Worm (Caenorhabditis elegans): Measurements from ENCODE around the gene B0034.5.
"Not testable (repeated sequence)": the region's sequence is repeated elsewhere in the genome, so short reads cannot be mapped to it uniquely, and the experiment has no call there.

B0034.5 gene

ce11 chrII:5974878-5975277 is at the start of gene B0034.5:
Gene B0034.5 (minus strand): TSS chrII:5974978.
- no peak for TF ChIP-seq flt-1 (GFP tag; IDR thresholded peaks at IDR 0.05)
- no peak for TF ChIP-seq hmg-4 (GFP tag; optimal IDR thresholded peaks at IDR 0.05)
- no peak for TF ChIP-seq hmbx-1 (tag; optimal IDR thresholded peaks at IDR 0.05)
- TF ChIP-seq hnd-1 (tag; optimal IDR thresholded peaks at IDR 0.05) = no peak
- TF ChIP-seq scrt-1 (GFP tag; IDR thresholded peaks at IDR 0.05) = no peak
- no peak for TF ChIP-seq pes-1 (GFP tag; IDR thresholded peaks at IDR 0.05)
- TF ChIP-seq ets-7 (tag; optimal IDR thresholded peaks at IDR 0.05) = no peak
- no peak for TF ChIP-seq sea-1 (GFP tag; conservative IDR thresholded peaks at IDR 0.05)
- TF ChIP-seq tra-4 (tag; optimal IDR thresholded peaks at IDR 0.05) = no peak
- no peak for TF ChIP-seq aly-1 (tag; optimal IDR thresholded peaks at IDR 0.05)
- TF ChIP-seq B0310.2 (tag; optimal IDR thresholded peaks at IDR 0.05) = no peak
- TF ChIP-seq ama-1 (optimal IDR thresholded peaks at IDR 0.05) = no peak
- no peak for TF ChIP-seq F13C5.2 (tag; optimal IDR thresholded peaks at IDR 0.05)
- no peak for TF ChIP-seq tbx-11 (GFP tag; IDR thresholded peaks at IDR 0.05)
- no peak for TF ChIP-seq tbx-37 (GFP tag; conservative IDR thresholded peaks at IDR 0.05)
- no peak for TF ChIP-seq ceh-36 (tag; optimal IDR thresholded peaks at IDR 0.05)
- no peak for TF ChIP-seq ceh-13 (GFP tag; optimal IDR thresholded peaks at IDR 0.05)

DNA sequence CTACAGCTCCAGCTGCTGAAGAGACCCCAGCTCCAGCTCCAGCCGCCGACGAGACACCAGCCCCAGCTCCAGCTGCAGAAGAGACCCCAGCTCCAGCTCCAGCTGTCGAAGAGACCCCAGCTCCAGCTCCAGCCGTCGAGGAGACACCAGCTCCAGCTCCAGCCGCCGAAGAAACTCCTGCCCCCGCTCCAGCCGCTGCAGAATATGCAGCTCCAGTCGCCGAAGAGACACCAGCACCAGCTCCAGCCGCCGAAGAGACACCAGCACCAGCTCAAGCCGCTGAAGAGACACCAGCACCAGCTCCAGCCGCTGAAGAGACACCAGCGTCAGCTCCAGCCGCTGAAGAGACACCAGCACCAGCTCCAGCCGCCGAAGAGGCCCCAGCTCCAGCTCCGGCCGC is 47.8 kb upstream of the B0034.5 start:
- TF ChIP-seq hmbx-1 (tag; optimal IDR thresholded peaks at IDR 0.05) = no peak
- no peak for TF ChIP-seq sea-1 (GFP tag; conservative IDR thresholded peaks at IDR 0.05)
- no peak for TF ChIP-seq hmg-4 (GFP tag; optimal IDR thresholded peaks at IDR 0.05)
- TF ChIP-seq hnd-1 (tag; optimal IDR thresholded peaks at IDR 0.05) = no peak
- TF ChIP-seq aly-1 (tag; optimal IDR thresholded peaks at IDR 0.05) = peak; percentile 37
- TF ChIP-seq B0310.2 (tag; optimal IDR thresholded peaks at IDR 0.05) = no peak
- TF ChIP-seq ceh-13 (GFP tag; optimal IDR thresholded peaks at IDR 0.05) = no peak

DNA sequence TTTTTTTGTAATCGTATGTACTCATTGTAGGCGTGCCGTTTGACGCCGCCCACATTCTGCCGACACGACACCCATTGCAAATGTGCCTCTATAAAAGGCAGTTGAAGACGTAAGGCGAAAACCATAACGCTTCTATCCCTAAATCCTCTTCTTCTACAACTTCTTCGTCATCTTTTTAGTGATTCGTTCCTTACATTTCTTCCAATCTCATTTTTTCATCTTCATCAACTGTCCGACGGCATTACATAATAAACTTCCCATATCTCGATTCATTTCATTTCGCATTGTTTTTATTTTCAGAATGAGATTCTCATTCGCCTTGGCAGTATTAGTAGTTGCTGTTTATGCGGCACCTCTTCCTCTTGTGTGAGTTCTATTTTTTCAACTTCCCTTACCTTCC is 45.6 kb upstream of the B0034.5 start, which contains the start of gene ZK84.1:
Gene ZK84.1, plus strand, starts transcription at position 301 of the 400 bp plus-strand sequence.
- no peak for TF ChIP-seq flt-1 (GFP tag; IDR thresholded peaks at IDR 0.05)
- no peak for TF ChIP-seq tra-4 (tag; optimal IDR thresholded peaks at IDR 0.05)
- TF ChIP-seq tbx-37 (GFP tag; conservative IDR thresholded peaks at IDR 0.05) = no peak
- TF ChIP-seq tbx-11 (GFP tag; IDR thresholded peaks at IDR 0.05) = no peak
- no peak for TF ChIP-seq ama-1 (optimal IDR thresholded peaks at IDR 0.05)
- TF ChIP-seq hnd-1 (tag; optimal IDR thresholded peaks at IDR 0.05) = no peak
- no peak for TF ChIP-seq B0310.2 (tag; optimal IDR thresholded peaks at IDR 0.05)
- TF ChIP-seq sea-1 (GFP tag; conservative IDR thresholded peaks at IDR 0.05) = no peak

DNA sequence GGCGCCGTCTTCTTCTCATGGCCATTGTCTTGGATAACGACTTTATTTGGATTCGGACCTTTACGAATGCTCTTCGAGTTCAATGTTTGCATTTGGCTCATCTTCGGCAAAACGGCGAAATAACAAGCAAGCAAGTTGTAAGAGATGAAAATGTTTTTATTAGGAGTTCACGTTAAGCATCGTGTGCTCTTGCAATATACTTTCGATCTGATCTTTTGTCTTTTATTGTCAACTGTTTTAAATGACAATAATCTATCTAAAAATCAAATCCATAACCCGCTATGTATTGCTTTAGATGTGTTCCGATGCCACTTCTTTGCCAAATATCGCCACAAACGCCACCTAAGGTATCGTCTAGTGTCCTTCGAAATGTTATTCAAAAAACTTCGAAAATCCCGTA is 41.6 kb upstream of the B0034.5 start, which contains the start of gene ZK84.5:
Gene ZK84.5, minus strand, starts transcription at position 101 of the 400 bp plus-strand sequence.
- no peak for TF ChIP-seq B0310.2 (tag; optimal IDR thresholded peaks at IDR 0.05)
- TF ChIP-seq flt-1 (GFP tag; IDR thresholded peaks at IDR 0.05) = no peak
- no peak for TF ChIP-seq pes-1 (GFP tag; IDR thresholded peaks at IDR 0.05)
- no peak for TF ChIP-seq aly-1 (tag; optimal IDR thresholded peaks at IDR 0.05)
- TF ChIP-seq ceh-13 (GFP tag; optimal IDR thresholded peaks at IDR 0.05) = no peak

- not testable (repeated sequence) for TF ChIP-seq ceh-13 (GFP tag; optimal IDR thresholded peaks at IDR 0.05); F13C5.2 (tag; optimal IDR thresholded peaks at IDR 0.05); ceh-36 (tag; optimal IDR thresholded peaks at IDR 0.05)
Observed at ce11 chrII:6014057-6014456, 39.3 kb upstream of the B0034.5 start, which contains the start of gene ZK84.2. Gene ZK84.2 (plus strand): TSS chrII:6014357.

DNA sequence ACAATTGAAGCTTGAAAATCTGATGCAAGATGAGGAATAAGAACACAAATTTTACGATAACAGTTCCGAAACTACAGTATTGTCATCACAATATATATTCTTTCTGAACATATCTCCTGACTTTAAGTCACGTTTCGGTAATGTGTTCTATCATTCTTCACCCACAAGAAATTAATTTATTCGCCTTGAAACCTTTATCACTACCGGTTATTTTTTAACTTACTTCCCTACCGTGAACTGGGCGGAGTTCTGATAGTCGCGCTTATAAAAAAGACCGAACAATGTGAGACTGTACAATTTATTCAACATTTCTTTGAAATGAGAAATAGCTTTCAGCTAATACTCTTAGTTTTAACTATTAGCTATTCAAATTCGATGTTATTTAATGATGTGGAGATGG is 35.8 kb upstream of the B0034.5 start, which contains the start of gene ins-20:
Gene ins-20, plus strand, starts transcription at position 301 of the 400 bp plus-strand sequence.
- TF ChIP-seq B0310.2 (tag; optimal IDR thresholded peaks at IDR 0.05) (no peak), hnd-1 (tag; optimal IDR thresholded peaks at IDR 0.05) (no peak)

- not testable (repeated sequence) for TF ChIP-seq sea-1 (GFP tag; conservative IDR thresholded peaks at IDR 0.05); pes-1 (GFP tag; IDR thresholded peaks at IDR 0.05); hnd-1 (tag; optimal IDR thresholded peaks at IDR 0.05)
Observed at ce11 chrII:6008887-6009286, 34.1 kb upstream of the B0034.5 start, which contains the start of gene ZK84.4. Gene ZK84.4 (minus strand): TSS chrII:6008987.

ce11 chrII:6001004-6001403 is 26.2 kb upstream of the B0034.5 start:
- TF ChIP-seq B0310.2 (tag; optimal IDR thresholded peaks at IDR 0.05) = no peak
- no peak for TF ChIP-seq ceh-13 (GFP tag; optimal IDR thresholded peaks at IDR 0.05)
- TF ChIP-seq scrt-1 (GFP tag; IDR thresholded peaks at IDR 0.05) = no peak
- no peak for TF ChIP-seq tra-4 (tag; optimal IDR thresholded peaks at IDR 0.05)
- no peak for TF ChIP-seq hmg-4 (GFP tag; optimal IDR thresholded peaks at IDR 0.05)
- no peak for TF ChIP-seq ets-7 (tag; optimal IDR thresholded peaks at IDR 0.05)

- TF ChIP-seq aly-1 (tag; optimal IDR thresholded peaks at IDR 0.05) (no peak), B0310.2 (tag; optimal IDR thresholded peaks at IDR 0.05) (no peak), hmbx-1 (tag; optimal IDR thresholded peaks at IDR 0.05) (no peak), ets-7 (tag; optimal IDR thresholded peaks at IDR 0.05) (no peak), tbx-11 (GFP tag; IDR thresholded peaks at IDR 0.05) (no peak), sea-1 (GFP tag; conservative IDR thresholded peaks at IDR 0.05) (no peak), pes-1 (GFP tag; IDR thresholded peaks at IDR 0.05) (no peak), hmg-4 (GFP tag; optimal IDR thresholded peaks at IDR 0.05) (no peak), ceh-36 (tag; optimal IDR thresholded peaks at IDR 0.05) (no peak), ceh-13 (GFP tag; optimal IDR thresholded peaks at IDR 0.05) (no peak), scrt-1 (GFP tag; IDR thresholded peaks at IDR 0.05) (no peak), F13C5.2 (tag; optimal IDR thresholded peaks at IDR 0.05) (no peak)
Observed at ce11 chrII:6000136-6000535, 25.4 kb upstream of the B0034.5 start, which contains the start of gene ins-6. Gene ins-6 (plus strand): TSS chrII:6000436.
